Fruit fly (Drosophila melanogaster) whole organism, embryonic: ENCODE measurements around the gene CG45049.
A peak's percentile ranks its signal among the peaks of the same experiment; 100 is the strongest.

ENCODE experiments used
- Antp ChIP-seq: fragments of 200-800 bp; sonication (Bioruptor generic); optimal IDR thresholded peaks from 3 replicates; lab custom pipeline; 2016; ENCODE audit warnings: missing biosample characterization, missing genetic modification characterization
- B-H1 ChIP-seq: fragments of 200-800 bp; sonication (Bioruptor generic); IDR thresholded peaks from 3 replicates; pipeline ENCODE4 v1.3.6; 2022; ENCODE audit warnings: missing biosample characterization, missing genetic modification characterization
- CG10147 ChIP-seq: fragments of 200-800 bp; sonication (Bioruptor generic); optimal IDR thresholded peaks from 2 replicates; lab custom pipeline; 2019; ENCODE audit warnings: missing biosample characterization, mild to moderate bottlenecking, missing genetic modification characterization, moderate library complexity
- CG10274 ChIP-seq: fragments of 200-800 bp; sonication (Bioruptor generic); optimal IDR thresholded peaks from 3 replicates; lab custom pipeline; 2017; ENCODE audit warnings: missing biosample characterization, mild to moderate bottlenecking, missing genetic modification characterization
- CG10462 ChIP-seq: fragments of 200-800 bp; sonication (Bioruptor generic); optimal IDR thresholded peaks from 2 replicates; lab custom pipeline; 2016; ENCODE audit warnings: missing biosample characterization, missing genetic modification characterization
- CG12219 ChIP-seq: fragments of 200-800 bp; sonication (Bioruptor generic); optimal IDR thresholded peaks from 3 replicates; lab custom pipeline; 2018; ENCODE audit warnings: missing biosample characterization, mild to moderate bottlenecking, missing genetic modification characterization
- CG12299 ChIP-seq: fragments of 200-800 bp; sonication (Bioruptor generic); optimal IDR thresholded peaks from 2 replicates; lab custom pipeline; 2018; ENCODE audit warnings: missing biosample characterization, mild to moderate bottlenecking, missing genetic modification characterization
- CG13296 ChIP-seq: fragments of 200-800 bp; sonication (Bioruptor generic); optimal IDR thresholded peaks from 3 replicates; lab custom pipeline; 2018; ENCODE audit warnings: missing biosample characterization, mild to moderate bottlenecking, missing genetic modification characterization
- CG14014 ChIP-seq: fragments of 200-800 bp; sonication (Bioruptor generic); IDR thresholded peaks from 2 replicates; pipeline ENCODE4 v1.3.6; 2022; ENCODE audit warnings: missing biosample characterization, missing genetic modification characterization
- CG15514 ChIP-seq: fragments of 200-800 bp; sonication (Bioruptor generic); optimal IDR thresholded peaks from 3 replicates; lab custom pipeline; 2017; ENCODE audit warnings: missing biosample characterization, missing genetic modification characterization, mild to moderate bottlenecking, moderate library complexity, missing genetic modification reagents
- CG1602 ChIP-seq: fragments of 200-800 bp; sonication (Bioruptor generic); optimal IDR thresholded peaks from 3 replicates; lab custom pipeline; 2016; ENCODE audit warnings: missing biosample characterization, missing genetic modification characterization
- CG17359 ChIP-seq: fragments of 200-800 bp; sonication (Bioruptor generic); optimal IDR thresholded peaks from 3 replicates; lab custom pipeline; 2018; ENCODE audit warnings: missing biosample characterization, mild to moderate bottlenecking, missing genetic modification characterization, moderate library complexity
- CG3065 ChIP-seq: fragments of 200-800 bp; sonication (Bioruptor generic); optimal IDR thresholded peaks from 2 replicates; lab custom pipeline; 2016; ENCODE audit warnings: missing biosample characterization, missing genetic modification characterization
- CG32767 ChIP-seq: fragments of 200-800 bp; sonication (Bioruptor generic); IDR thresholded peaks from 2 replicates; pipeline ENCODE4 v1.3.6; 2022; ENCODE audit warnings: missing biosample characterization, missing genetic modification characterization
- CG34422 ChIP-seq: fragments of 200-800 bp; sonication (Bioruptor generic); IDR thresholded peaks from 3 replicates; pipeline ENCODE4 v1.3.6; 2022; ENCODE audit warnings: missing biosample characterization, missing genetic modification characterization
- CG43689 ChIP-seq: fragments of 200-800 bp; sonication (Bioruptor generic); IDR thresholded peaks from 2 replicates; pipeline ENCODE4 v1.3.6; 2022; ENCODE audit warnings: missing biosample characterization, missing genetic modification characterization
- CG4424 ChIP-seq: fragments of 200-800 bp; sonication (Bioruptor generic); optimal IDR thresholded peaks from 3 replicates; lab custom pipeline; 2016; ENCODE audit warnings: missing biosample characterization, missing genetic modification characterization
- CG6689 ChIP-seq: fragments of 200-800 bp; sonication (Bioruptor generic); IDR thresholded peaks from 2 replicates; pipeline ENCODE4 v1.3.6; 2022; ENCODE audit warnings: missing biosample characterization, missing genetic modification characterization
- CG7987 ChIP-seq: fragments of 200-800 bp; sonication (Bioruptor generic); optimal IDR thresholded peaks from 2 replicates; lab custom pipeline; 2018; ENCODE audit warnings: missing biosample characterization, mild to moderate bottlenecking, missing genetic modification characterization, moderate library complexity
- CG8359 ChIP-seq: fragments of 200-800 bp; sonication (Bioruptor generic); optimal IDR thresholded peaks from 2 replicates; lab custom pipeline; 2017; ENCODE audit warnings: missing biosample characterization, mild to moderate bottlenecking, missing genetic modification characterization, borderline replicate concordance
- CG8765 ChIP-seq: fragments of 200-800 bp; sonication (Bioruptor generic); IDR thresholded peaks from 2 replicates; pipeline ENCODE4 v1.3.6; 2022; ENCODE audit warnings: missing biosample characterization, missing genetic modification characterization
- CG9437 ChIP-seq: fragments of 200-800 bp; sonication (Bioruptor generic); optimal IDR thresholded peaks from 2 replicates; lab custom pipeline; 2018; ENCODE audit warnings: missing biosample characterization, mild to moderate bottlenecking, missing genetic modification characterization
- CG9932 ChIP-seq: fragments of 200-800 bp; sonication (Bioruptor generic); IDR thresholded peaks from 2 replicates; pipeline ENCODE4 v1.3.6; 2022; ENCODE audit warnings: missing biosample characterization, missing genetic modification characterization
- CHES-1-like ChIP-seq: fragments of 200-800 bp; sonication (Bioruptor generic); optimal IDR thresholded peaks from 2 replicates; lab custom pipeline; 2016; ENCODE audit warnings: missing biosample characterization, missing genetic modification characterization
- Camta ChIP-seq: fragments of 200-800 bp; sonication (Bioruptor generic); optimal IDR thresholded peaks from 2 replicates; lab custom pipeline; 2016; ENCODE audit warnings: missing biosample characterization, missing genetic modification characterization
- Dll ChIP-seq: fragments of 200-800 bp; sonication (Bioruptor generic); IDR thresholded peaks from 4 replicates; pipeline ENCODE4 v1.3.6; 2022; ENCODE audit warnings: missing biosample characterization, missing genetic modification characterization; ENCODE audit not compliant: partially characterized antibody
- E2f1 ChIP-seq: fragments of 200-800 bp; sonication (Bioruptor generic); IDR thresholded peaks from 2 replicates; pipeline ENCODE4 v1.3.6; 2022; ENCODE audit warnings: missing biosample characterization, missing genetic modification characterization
- HLH3B ChIP-seq: fragments of 200-800 bp; sonication (Bioruptor generic); IDR thresholded peaks from 2 replicates; pipeline ENCODE4 v1.3.6; 2022; ENCODE audit warnings: missing biosample characterization, missing genetic modification characterization
- Lpt ChIP-seq: fragments of >200 bp; optimal IDR thresholded peaks from 2 replicates; lab custom pipeline; 2018; ENCODE audit warnings: missing biosample characterization, missing genetic modification characterization
- Max ChIP-seq: fragments of 200-800 bp; sonication (Bioruptor generic); optimal IDR thresholded peaks from 2 replicates; lab custom pipeline; 2016; ENCODE audit warnings: missing biosample characterization, mild to moderate bottlenecking, missing genetic modification characterization
- Mes4 ChIP-seq: fragments of 200-800 bp; sonication (Bioruptor generic); optimal IDR thresholded peaks from 2 replicates; lab custom pipeline; 2016; ENCODE audit warnings: missing biosample characterization, missing genetic modification characterization
- Optix ChIP-seq: fragments of 200-800 bp; sonication (Bioruptor generic); IDR thresholded peaks from 3 replicates; pipeline ENCODE4 v1.3.6; 2022; ENCODE audit warnings: missing biosample characterization, missing genetic modification characterization
- Ptx1 ChIP-seq: fragments of 200-800 bp; sonication (Bioruptor generic); IDR thresholded peaks from 2 replicates; pipeline ENCODE4 v1.3.6; 2022; ENCODE audit warnings: missing biosample characterization, missing genetic modification characterization
- Ravus ChIP-seq: fragments of 200-800 bp; sonication (Bioruptor generic); IDR thresholded peaks from 2 replicates; pipeline ENCODE4 v1.3.6; 2022; ENCODE audit warnings: missing biosample characterization, missing genetic modification characterization
- Rx ChIP-seq: fragments of 200-800 bp; sonication (Bioruptor generic); IDR thresholded peaks from 2 replicates; pipeline ENCODE4 v1.3.6; 2022; ENCODE audit warnings: missing biosample characterization, missing genetic modification characterization
- Taf1 ChIP-seq: fragments of 200-800 bp; sonication (Bioruptor generic); IDR thresholded peaks from 2 replicates; pipeline ENCODE4 v1.3.6; 2022; ENCODE audit warnings: missing biosample characterization, missing genetic modification characterization
- Vsx1 ChIP-seq: fragments of 200-800 bp; sonication (Bioruptor generic); optimal IDR thresholded peaks from 2 replicates; lab custom pipeline; 2017; ENCODE audit warnings: missing biosample characterization, mild to moderate bottlenecking, missing genetic modification characterization, missing genetic modification reagents
- caup ChIP-seq: fragments of 200-800 bp; sonication (Bioruptor generic); optimal IDR thresholded peaks from 3 replicates; lab custom pipeline; 2017; ENCODE audit warnings: missing biosample characterization, mild to moderate bottlenecking, missing genetic modification characterization, moderate library complexity; ENCODE audit not compliant: severe bottlenecking
- ewg ChIP-seq: fragments of 200-800 bp; sonication (Bioruptor generic); optimal IDR thresholded peaks from 3 replicates; lab custom pipeline; 2017; ENCODE audit warnings: mild to moderate bottlenecking, missing biosample characterization, missing genetic modification reagents, missing genetic modification characterization
- gcm ChIP-seq: fragments of 200-800 bp; sonication (Bioruptor generic); optimal IDR thresholded peaks from 2 replicates; lab custom pipeline; 2019; ENCODE audit warnings: missing biosample characterization, mild to moderate bottlenecking, missing genetic modification characterization, moderate library complexity
- inv ChIP-seq: fragments of 200-800 bp; sonication (Bioruptor generic); IDR thresholded peaks from 2 replicates; pipeline ENCODE4 v1.3.6; 2022; ENCODE audit warnings: missing biosample characterization, missing genetic modification characterization; ENCODE audit not compliant: partially characterized antibody
- oc ChIP-seq: fragments of 200-800 bp; sonication (Bioruptor generic); optimal IDR thresholded peaks from 2 replicates; lab custom pipeline; 2018; ENCODE audit warnings: missing biosample characterization, mild to moderate bottlenecking, missing genetic modification characterization, moderate library complexity
- rib ChIP-seq: fragments of 200-800 bp; sonication (Bioruptor generic); IDR thresholded peaks from 2 replicates; pipeline ENCODE4 v1.3.6; 2022; ENCODE audit warnings: missing biosample characterization, missing genetic modification characterization
- ro ChIP-seq: fragments of 200-800 bp; sonication (Bioruptor generic); IDR thresholded peaks from 2 replicates; pipeline ENCODE4 v1.3.6; 2022; ENCODE audit warnings: missing biosample characterization, missing genetic modification characterization
- scrt ChIP-seq: fragments of 200-800 bp; sonication (Bioruptor generic); optimal IDR thresholded peaks from 2 replicates; lab custom pipeline; 2018; ENCODE audit warnings: missing biosample characterization, mild to moderate bottlenecking, missing genetic modification characterization, moderate library complexity
- sd ChIP-seq: fragments of 200-800 bp; sonication (Bioruptor generic); optimal IDR thresholded peaks from 3 replicates; lab custom pipeline; 2018; ENCODE audit warnings: missing biosample characterization, mild to moderate bottlenecking, missing genetic modification characterization, moderate library complexity
- slp2 ChIP-seq: fragments of 200-800 bp; sonication (Bioruptor generic); optimal IDR thresholded peaks from 2 replicates; lab custom pipeline; 2016; ENCODE audit warnings: missing biosample characterization, missing genetic modification characterization
- toy ChIP-seq: fragments of 200-800 bp; sonication (Bioruptor generic); IDR thresholded peaks from 2 replicates; pipeline ENCODE4 v1.3.6; 2022; ENCODE audit warnings: missing biosample characterization, missing genetic modification characterization
- tup ChIP-seq: fragments of 200-800 bp; sonication (Bioruptor generic); optimal IDR thresholded peaks from 2 replicates; lab custom pipeline; 2016; ENCODE audit warnings: missing biosample characterization, mild to moderate bottlenecking, missing genetic modification characterization, moderate library complexity
- unc-4 ChIP-seq: fragments of 200-800 bp; sonication (Bioruptor generic); IDR thresholded peaks from 2 replicates; pipeline ENCODE4 v1.3.6; 2022; ENCODE audit warnings: missing biosample characterization, missing genetic modification characterization; ENCODE audit not compliant: partially characterized antibody
- zen ChIP-seq: fragments of 200-800 bp; sonication (Bioruptor generic); optimal IDR thresholded peaks from 3 replicates; lab custom pipeline; 2018; ENCODE audit warnings: missing biosample characterization, mild to moderate bottlenecking, missing genetic modification characterization, moderate library complexity

CG45049 gene

DNA sequence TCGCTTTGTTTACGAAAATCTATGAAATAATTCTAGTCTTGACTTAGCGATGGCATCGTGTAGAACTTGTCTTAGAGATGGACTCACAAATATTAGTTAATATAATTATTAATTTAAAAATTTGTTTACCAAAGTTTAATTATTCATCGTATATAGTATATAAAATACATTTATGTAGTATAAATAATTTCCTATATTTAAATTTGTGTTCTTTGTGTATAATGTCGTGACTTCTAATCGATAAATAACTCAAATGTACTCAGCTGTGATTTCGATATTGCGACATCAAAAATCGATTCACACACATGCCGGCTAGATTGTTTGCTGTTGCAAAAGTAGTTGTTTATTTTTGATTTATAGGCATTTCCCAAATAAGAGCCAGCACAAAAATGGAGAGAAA lies 36.5 kb upstream of the CG45049 start, which contains the start of the genes wfs1 and Nup133 (continued):
- TF ChIP-seq CG12219 (GFP tag; lab: Kevin White, UChicago): no peak
- TF ChIP-seq inv (GFP tag; lab: Robert Waterston, UW): peak; percentile 81
- peak; percentile 68 for TF ChIP-seq CG4424 (GFP tag; lab: Kevin White, UChicago)
- TF ChIP-seq CG17359 (tag; lab: Kevin White, UChicago): peak; percentile 73
- TF ChIP-seq tup (GFP tag; lab: Kevin White, UChicago): no peak
- TF ChIP-seq unc-4: peak; percentile 95
- TF ChIP-seq CG13296 (GFP tag; lab: Kevin White, UChicago): peak; percentile 70
- TF ChIP-seq Vsx1 (GFP tag; lab: Kevin White, UChicago): no peak
- TF ChIP-seq Taf1 (GFP tag; lab: Robert Waterston, UW): no peak
- TF ChIP-seq E2f1 (GFP tag; lab: Robert Waterston, UW): peak; percentile 65
- TF ChIP-seq CG6689 (GFP tag; lab: Robert Waterston, UW): peak; percentile 69
- peak; percentile 86 for TF ChIP-seq zen (tag; lab: Kevin White, UChicago)
- TF ChIP-seq CG43689 (GFP tag; lab: Robert Waterston, UW): no peak
- TF ChIP-seq ewg (GFP tag; lab: Kevin White, UChicago): peak; percentile 46
- no peak for TF ChIP-seq Camta (GFP tag; lab: Kevin White, UChicago)
- TF ChIP-seq CG15514 (GFP tag; lab: Kevin White, UChicago): peak; percentile 60
- no peak for TF ChIP-seq Rx
- TF ChIP-seq Mes4 (GFP tag; lab: Kevin White, UChicago): no peak
- peak; percentile 73 for TF ChIP-seq Ptx1 (GFP tag; lab: Robert Waterston, UW)
- no peak for TF ChIP-seq CHES-1-like (GFP tag; lab: Kevin White, UChicago)
- peak; percentile 25; the same call in 1 of the 3 replicates for TF ChIP-seq B-H1 (GFP tag; lab: Robert Waterston, UW)
- TF ChIP-seq CG9932: peak; percentile 81
- TF ChIP-seq Antp (GFP tag; lab: Kevin White, UChicago): no peak
- peak; percentile 78 for TF ChIP-seq CG1602
- TF ChIP-seq toy (GFP tag; lab: Robert Waterston, UW): no peak
- no peak for TF ChIP-seq CG10147 (GFP tag; lab: Kevin White, UChicago)
- TF ChIP-seq CG12299: peak; percentile 82
- no peak for TF ChIP-seq caup
- peak; percentile 97 for TF ChIP-seq Dll (GFP tag; lab: Robert Waterston, UW)
- no peak for TF ChIP-seq Optix (GFP tag; lab: Robert Waterston, UW)
- peak; percentile 65; the same call in 1 of the 2 replicates for TF ChIP-seq CG32767
- no peak for TF ChIP-seq CG8765
- TF ChIP-seq CG3065 (GFP tag; lab: Kevin White, UChicago): peak; percentile 34
- no peak for TF ChIP-seq Lpt (GFP tag; lab: Kevin White, UChicago)
- no peak for TF ChIP-seq sd (tag; lab: Kevin White, UChicago)
- TF ChIP-seq CG8359: peak; percentile 29
- no peak for TF ChIP-seq rib (GFP tag; lab: Robert Waterston, UW)
- peak; percentile 63; the same call in 2 of the 3 replicates for TF ChIP-seq CG34422 (GFP tag; lab: Robert Waterston, UW)
- TF ChIP-seq CG7987 (GFP tag; lab: Kevin White, UChicago): peak; percentile 45
- TF ChIP-seq slp2 (GFP tag; lab: Kevin White, UChicago): no peak
- TF ChIP-seq CG9437 (GFP tag; lab: Kevin White, UChicago): peak; percentile 56
- TF ChIP-seq CG10462 (GFP tag; lab: Kevin White, UChicago): peak; percentile 32
- no peak for TF ChIP-seq gcm (GFP tag; lab: Kevin White, UChicago)
- TF ChIP-seq CG14014: peak; percentile 79
- peak; percentile 64 for TF ChIP-seq Max (GFP tag; lab: Kevin White, UChicago)
- no peak for TF ChIP-seq oc
- peak; percentile 72 for TF ChIP-seq HLH3B (GFP tag; lab: Robert Waterston, UW)
- no peak for TF ChIP-seq CG10274 (GFP tag; lab: Kevin White, UChicago)
- no peak for TF ChIP-seq Ravus (GFP tag; lab: Robert Waterston, UW)
- TF ChIP-seq scrt (GFP tag; lab: Kevin White, UChicago): no peak
- no peak for TF ChIP-seq ro (GFP tag; lab: Robert Waterston, UW)
